Worm (Caenorhabditis elegans) whole organism, L3 larva: ENCODE measurements around the gene Y76B12C.8.

Experiments used
- ZK546.5 ChIP-seq: sonication (generic microtip); optimal IDR thresholded peaks from 2 replicates; lab custom pipeline; 2017; ENCODE audit warnings: missing biosample characterization, missing genetic modification characterization
- ama-1 ChIP-seq: fragments of 150-350 bp; optimal IDR thresholded peaks from 2 replicates; lab custom pipeline; 2018
- elt-3 ChIP-seq, 3 experiments: fragments of 150-350 bp in 1 of 3; sonication (generic microtip) in 2 of 3; optimal IDR thresholded peaks; 2 replicates in 2 of 3; 4 replicates in 1 of 3; lab custom pipeline; 2014 to 2017; ENCODE audit warnings: missing biosample characterization in 3 of 3, missing genetic modification characterization in 3 of 3
- mdl-1 ChIP-seq: fragments of 150-350 bp; optimal IDR thresholded peaks from 2 replicates; lab custom pipeline; 2014; ENCODE audit warnings: missing biosample characterization, missing genetic modification characterization
- nhr-76 ChIP-seq: fragments of 150-350 bp; sonication (generic microtip); optimal IDR thresholded peaks from 5 replicates; lab custom pipeline; 2014; ENCODE audit warnings: missing biosample characterization, missing genetic modification characterization
- nhr-77 ChIP-seq: fragments of 150-350 bp; optimal IDR thresholded peaks from 2 replicates; lab custom pipeline; 2014; ENCODE audit warnings: missing biosample characterization, missing genetic modification characterization
- snpc-4 ChIP-seq: fragments of 150-350 bp; optimal IDR thresholded peaks from 2 replicates; lab custom pipeline; 2014; ENCODE audit warnings: missing biosample characterization, missing genetic modification characterization
- unc-39 ChIP-seq: sonication (generic microtip); optimal IDR thresholded peaks from 4 replicates; lab custom pipeline; 2017; ENCODE audit warnings: missing biosample characterization, missing genetic modification characterization
- unc-62 ChIP-seq: fragments of 150-350 bp; sonication (generic microtip); optimal IDR thresholded peaks from 4 replicates; lab custom pipeline; 2014; ENCODE audit warnings: missing biosample characterization, missing genetic modification reagents, missing genetic modification characterization
- zag-1 ChIP-seq: fragments of 150-350 bp; optimal IDR thresholded peaks from 2 replicates; lab custom pipeline; 2014; ENCODE audit warnings: missing biosample characterization, missing genetic modification characterization
- ztf-11 ChIP-seq: fragments of 150-350 bp; optimal IDR thresholded peaks from 2 replicates; lab custom pipeline; 2014; ENCODE audit warnings: missing biosample characterization, missing genetic modification characterization
- ztf-4 ChIP-seq: fragments of 150-350 bp; optimal IDR thresholded peaks from 2 replicates; lab custom pipeline; 2014; ENCODE audit warnings: missing biosample characterization, missing genetic modification characterization

DNA sequence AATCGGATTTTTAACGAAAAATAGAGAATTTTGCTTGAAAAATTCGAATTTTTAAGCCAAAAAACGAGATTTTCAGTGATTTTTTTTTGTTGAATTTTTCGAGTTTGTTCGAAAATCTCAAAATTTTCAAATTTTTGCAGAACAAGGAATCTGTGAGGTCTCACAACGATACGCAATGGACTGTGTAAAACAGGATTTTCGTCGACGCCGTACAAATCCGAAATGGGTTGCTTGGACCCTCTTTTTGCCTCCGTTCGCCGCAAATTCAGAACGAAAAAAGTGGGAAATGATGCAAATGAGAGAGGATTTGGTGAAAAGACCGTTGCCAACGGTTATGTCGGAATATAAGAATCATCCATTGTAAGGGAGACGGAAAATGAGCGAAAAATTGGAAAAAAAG lies 22.5 kb downstream of the Y76B12C.8 start:
- TF ChIP-seq mdl-1 (no peak), unc-39 (no peak), snpc-4 (no peak), nhr-77 (no peak), nhr-76 (no peak), zag-1 (tag; lab: Kevin White, UChicago) (no peak), unc-62 (GFP tag; lab: Kevin White, UChicago) (no peak), ztf-4 (tag; lab: Kevin White, UChicago) (no peak), ztf-11 (tag; lab: Kevin White, UChicago) (no peak), ama-1 (lab: Kevin White, UChicago) (no peak), ZK546.5 (tag; lab: Kevin White, UChicago) (no peak), elt-3 (tag; optimal IDR thresholded peaks at IDR 0.05; lab: Kevin White, UChicago) (no peak)
